Worm (Caenorhabditis elegans) whole organism, L1 larva: ENCODE results near the gene mrpl-12.

Source experiments
- C16A3.4 ChIP-seq: fragments of 150-350 bp; optimal IDR thresholded peaks from 2 replicates; lab custom pipeline; 2014; ENCODE audit warnings: missing biosample characterization, missing genetic modification characterization
- F16B12.6 ChIP-seq: fragments of 150-350 bp; optimal IDR thresholded peaks from 2 replicates; lab custom pipeline; 2014; ENCODE audit warnings: missing biosample characterization, missing genetic modification characterization
- aly-2 ChIP-seq: fragments of 150-350 bp; optimal IDR thresholded peaks from 2 replicates; lab custom pipeline; 2014; ENCODE audit warnings: missing biosample characterization, missing genetic modification characterization
- ceh-82 ChIP-seq, 3 experiments: fragments of 150-350 bp in 1 of 3; sonication (generic microtip) in 2 of 3; optimal IDR thresholded peaks; 2 replicates each; lab custom pipeline; 2014 to 2017; ENCODE audit warnings: missing biosample characterization in 3 of 3, missing genetic modification characterization in 3 of 3
- ceh-88 ChIP-seq: fragments of 200-800 bp; sonication (Bioruptor generic); IDR thresholded peaks from 2 replicates; pipeline ENCODE4 v1.3.6; 2022; ENCODE audit warnings: missing genetic modification characterization, missing compliant biosample characterization
- ceh-90 ChIP-seq: sonication (generic microtip); optimal IDR thresholded peaks from 2 replicates; lab custom pipeline; 2016; ENCODE audit warnings: missing genetic modification characterization, missing compliant biosample characterization
- dpl-1 ChIP-seq, 3 experiments: fragments of 150-350 bp in 2 of 3; sonication (generic microtip) in 1 of 3; optimal IDR thresholded peaks; 2 replicates each; lab custom pipeline; 2014 to 2017; ENCODE audit warnings: missing biosample characterization in 3 of 3, missing genetic modification characterization in 3 of 3, missing genetic modification reagents in 3 of 3
- efl-1 ChIP-seq, 4 experiments: fragments of 150-350 bp; optimal IDR thresholded peaks in 3 of 4; peaks in 1 of 4; 1 replicate in 1 of 4; 2 replicates in 3 of 4; lab custom pipeline; 2014; ENCODE audit warnings: missing biosample characterization in 2 of 4, missing genetic modification characterization in 2 of 4, missing genetic modification reagents in 2 of 4
- efl-3 ChIP-seq: fragments of 200-800 bp; sonication (Bioruptor generic); optimal IDR thresholded peaks from 2 replicates; lab custom pipeline; 2018; ENCODE audit warnings: mild to moderate bottlenecking, missing genetic modification characterization, missing compliant biosample characterization
- egl-13 ChIP-seq: sonication (generic microtip); optimal IDR thresholded peaks from 2 replicates; lab custom pipeline; 2016; ENCODE audit warnings: missing genotype, missing genetic modification reagents, missing genetic modification characterization, missing compliant biosample characterization
- egl-27 ChIP-seq, 2 experiments: fragments of 150-350 bp in 1 of 2; sonication (generic microtip); optimal IDR thresholded peaks; 3 replicates each; lab custom pipeline; 2017 to 2018; ENCODE audit warnings: missing biosample characterization in 2 of 2, missing genetic modification characterization in 2 of 2, missing genetic modification reagents in 2 of 2
- elt-2 ChIP-seq: sonication (generic microtip); optimal IDR thresholded peaks from 2 replicates; lab custom pipeline; 2016; ENCODE audit warnings: missing genetic modification characterization, mild to moderate bottlenecking, inconsistent platforms, missing compliant biosample characterization, missing genetic modification reagents
- elt-3 ChIP-seq, 6 experiments: fragments of 150-350 bp in 1 of 6; sonication (generic microtip); optimal IDR thresholded peaks; 2 replicates each; lab custom pipeline; 2017 to 2018; ENCODE audit warnings: missing biosample characterization in 6 of 6, missing genetic modification characterization in 6 of 6, inconsistent platforms in 1 of 6
- ets-5 ChIP-seq: fragments of 200-800 bp; sonication (Bioruptor generic); IDR thresholded peaks from 2 replicates; pipeline ENCODE4 v1.3.6; 2022; ENCODE audit warnings: missing genetic modification characterization, missing compliant biosample characterization
- fkh-10 ChIP-seq: sonication (generic microtip); optimal IDR thresholded peaks from 2 replicates; lab custom pipeline; 2017; ENCODE audit warnings: missing biosample characterization, missing genetic modification reagents, missing genetic modification characterization
- fkh-4 ChIP-seq: sonication (generic microtip); optimal IDR thresholded peaks from 2 replicates; lab custom pipeline; 2016; ENCODE audit warnings: missing compliant biosample characterization, missing genetic modification characterization, borderline replicate concordance
- fkh-8 ChIP-seq: sonication (generic microtip); optimal IDR thresholded peaks from 2 replicates; lab custom pipeline; 2016; ENCODE audit warnings: mild to moderate bottlenecking, missing genetic modification characterization, missing compliant biosample characterization
- hlh-17 ChIP-seq: fragments of 200-800 bp; sonication (Bioruptor generic); optimal IDR thresholded peaks from 2 replicates; lab custom pipeline; 2018; ENCODE audit warnings: missing genetic modification characterization, mild to moderate bottlenecking, missing compliant biosample characterization, moderate library complexity, borderline replicate concordance
- isw-1 ChIP-seq: fragments of 200-800 bp; sonication (Bioruptor generic); IDR thresholded peaks from 2 replicates; pipeline ENCODE4 v1.3.6; 2022; ENCODE audit warnings: missing genetic modification characterization, missing compliant biosample characterization
- jun-1 ChIP-seq: fragments of 150-350 bp; optimal IDR thresholded peaks from 2 replicates; lab custom pipeline; 2014; ENCODE audit warnings: missing biosample characterization, missing genetic modification reagents, missing genetic modification characterization
- lin-13 ChIP-seq: fragments of 150-350 bp; optimal IDR thresholded peaks from 2 replicates; lab custom pipeline; 2014; ENCODE audit warnings: missing biosample characterization, missing genetic modification reagents, missing genetic modification characterization
- lin-14 ChIP-seq: fragments of 200-800 bp; sonication (Bioruptor generic); optimal IDR thresholded peaks from 2 replicates; lab custom pipeline; 2018; ENCODE audit warnings: mild to moderate bottlenecking, missing genetic modification characterization, moderate library complexity, missing compliant biosample characterization
- lin-35 ChIP-seq, 2 experiments: fragments of 150-350 bp; optimal IDR thresholded peaks; 2 replicates each; lab custom pipeline; 2014; ENCODE audit warnings: missing biosample characterization in 2 of 2, missing genetic modification characterization in 2 of 2, missing genetic modification reagents in 2 of 2
- lsy-2 ChIP-seq, 2 experiments: fragments of 150-350 bp; optimal IDR thresholded peaks; 2 replicates each; lab custom pipeline; 2014; ENCODE audit warnings: missing biosample characterization in 2 of 2, missing genetic modification characterization in 2 of 2
- mab-9 ChIP-seq: fragments of 200-800 bp; sonication (Bioruptor generic); IDR thresholded peaks from 2 replicates; pipeline ENCODE4 v1.3.6; 2022; ENCODE audit warnings: missing genetic modification reagents, missing genetic modification characterization, missing compliant biosample characterization
- mdl-1 ChIP-seq, 2 experiments: fragments of 150-350 bp; optimal IDR thresholded peaks; 2 replicates each; lab custom pipeline; 2014 to 2017; ENCODE audit warnings: missing biosample characterization in 2 of 2, missing genetic modification characterization in 2 of 2, inconsistent platforms in 1 of 2
- mef-2 ChIP-seq: fragments of 150-350 bp; optimal IDR thresholded peaks from 2 replicates; lab custom pipeline; 2014; ENCODE audit warnings: missing biosample characterization, missing genetic modification characterization
- mep-1 ChIP-seq: fragments of 150-350 bp; optimal IDR thresholded peaks from 2 replicates; lab custom pipeline; 2014; ENCODE audit warnings: missing biosample characterization, missing genetic modification characterization
- nhr-12 ChIP-seq: sonication (generic microtip); optimal IDR thresholded peaks from 2 replicates; lab custom pipeline; 2017; ENCODE audit warnings: missing biosample characterization, missing genetic modification characterization
- nhr-19 ChIP-seq: fragments of 200-800 bp; sonication (Bioruptor generic); conservative IDR thresholded peaks from 2 replicates; pipeline ENCODE4 v1.3.6; 2022; ENCODE audit warnings: missing genetic modification characterization, missing compliant biosample characterization
- nhr-47 ChIP-seq: sonication (generic microtip); optimal IDR thresholded peaks from 2 replicates; lab custom pipeline; 2016; ENCODE audit warnings: mild to moderate bottlenecking, missing genetic modification characterization, moderate library complexity, missing compliant biosample characterization
- nhr-71 ChIP-seq: sonication (generic microtip); optimal IDR thresholded peaks from 2 replicates; lab custom pipeline; 2016; ENCODE audit warnings: mild to moderate bottlenecking, missing genetic modification characterization, moderate library complexity, missing compliant biosample characterization
- nhr-76 ChIP-seq: sonication (generic microtip); optimal IDR thresholded peaks from 2 replicates; lab custom pipeline; 2017; ENCODE audit warnings: missing biosample characterization, missing genetic modification characterization
- nhr-84 ChIP-seq: sonication (generic microtip); optimal IDR thresholded peaks from 2 replicates; lab custom pipeline; 2017; ENCODE audit warnings: missing biosample characterization, missing genetic modification characterization
- nhr-85 ChIP-seq: sonication (generic microtip); peaks from one replicate; lab custom pipeline; 2016; ENCODE audit warnings: missing genetic modification characterization, inconsistent platforms, missing compliant biosample characterization
- nhr-90 ChIP-seq: sonication (generic microtip); optimal IDR thresholded peaks from 2 replicates; lab custom pipeline; 2016; ENCODE audit warnings: mild to moderate bottlenecking, missing genetic modification characterization, missing compliant biosample characterization; ENCODE audit not compliant: poor library complexity
- pag-3 ChIP-seq: sonication (generic microtip); optimal IDR thresholded peaks from 2 replicates; lab custom pipeline; 2017; ENCODE audit warnings: missing genetic modification characterization, mild to moderate bottlenecking, missing compliant biosample characterization, antibody characterized with exemption, borderline replicate concordance; ENCODE audit not compliant: insufficient read depth
- pax-3 ChIP-seq: fragments of 200-800 bp; sonication (Bioruptor generic); optimal IDR thresholded peaks from 2 replicates; lab custom pipeline; 2018; ENCODE audit warnings: mild to moderate bottlenecking, missing genetic modification characterization, moderate library complexity, missing compliant biosample characterization
- rnt-1 ChIP-seq: sonication (generic microtip); optimal IDR thresholded peaks from 2 replicates; lab custom pipeline; 2016; ENCODE audit warnings: mild to moderate bottlenecking, missing genetic modification characterization, moderate library complexity, missing compliant biosample characterization
- skn-1 ChIP-seq: fragments of 150-350 bp; optimal IDR thresholded peaks from 2 replicates; lab custom pipeline; 2014; ENCODE audit warnings: missing biosample characterization, missing genetic modification characterization
- snpc-4 ChIP-seq: fragments of 150-350 bp; optimal IDR thresholded peaks from 2 replicates; lab custom pipeline; 2014; ENCODE audit warnings: missing biosample characterization, missing genetic modification characterization
- snu-23 ChIP-seq: sonication (generic microtip); optimal IDR thresholded peaks from 2 replicates; lab custom pipeline; 2016; ENCODE audit warnings: missing genetic modification characterization, missing compliant biosample characterization
- sox-4 ChIP-seq: sonication (generic microtip); optimal IDR thresholded peaks from 2 replicates; lab custom pipeline; 2016; ENCODE audit warnings: missing genetic modification characterization, missing compliant biosample characterization
- sptf-1 ChIP-seq: fragments of 150-350 bp; optimal IDR thresholded peaks from 2 replicates; lab custom pipeline; 2014; ENCODE audit warnings: missing biosample characterization, missing genetic modification characterization
- sup-37 ChIP-seq: fragments of 200-800 bp; sonication (Bioruptor generic); optimal IDR thresholded peaks from 2 replicates; lab custom pipeline; 2018; ENCODE audit warnings: mild to moderate bottlenecking, missing genetic modification characterization, missing compliant biosample characterization
- swsn-7 ChIP-seq: sonication (generic microtip); optimal IDR thresholded peaks from 2 replicates; lab custom pipeline; 2016; ENCODE audit warnings: missing genetic modification characterization, missing compliant biosample characterization
- tbx-2 ChIP-seq: sonication (generic microtip); optimal IDR thresholded peaks from 2 replicates; lab custom pipeline; 2016; ENCODE audit warnings: missing genetic modification characterization, missing compliant biosample characterization
- tlp-1 ChIP-seq: fragments of 150-350 bp; optimal IDR thresholded peaks from 2 replicates; lab custom pipeline; 2014; ENCODE audit warnings: missing biosample characterization, missing genetic modification characterization
- unc-130 ChIP-seq: fragments of 150-350 bp; optimal IDR thresholded peaks from 2 replicates; lab custom pipeline; 2017; ENCODE audit warnings: missing biosample characterization, missing genetic modification characterization, inconsistent platforms
- vab-15 ChIP-seq: sonication (generic microtip); optimal IDR thresholded peaks from 2 replicates; lab custom pipeline; 2017; ENCODE audit warnings: missing genotype, mild to moderate bottlenecking, missing genetic modification characterization, missing compliant biosample characterization
- xbp-1 ChIP-seq: sonication (generic microtip); optimal IDR thresholded peaks from 2 replicates; lab custom pipeline; 2016; ENCODE audit warnings: missing genetic modification characterization, missing compliant biosample characterization
- ztf-4 ChIP-seq: fragments of 150-350 bp; optimal IDR thresholded peaks from 2 replicates; lab custom pipeline; 2014; ENCODE audit warnings: missing biosample characterization, missing genetic modification characterization

The mrpl-12 gene

ce11 chrIII:10739902-10740301 is 32.3 kb downstream of the mrpl-12 start:
- TF ChIP-seq C16A3.4, result no peak
- peak; percentile 66 for TF ChIP-seq lin-14 (GFP tag; lab: Kevin White, UChicago)
- TF ChIP-seq swsn-7 (tag; lab: Kevin White, UChicago), result peak; percentile 53
- peak in 2 of 3 experiments; percentile 35 to 66 for TF ChIP-seq dpl-1 (GFP tag; optimal IDR thresholded peaks at IDR 0.05; lab: Kevin White, UChicago)
- peak; percentile 17 for TF ChIP-seq nhr-90 (tag; lab: Kevin White, UChicago)
- TF ChIP-seq nhr-12 (tag; lab: Kevin White, UChicago), result no peak
- peak; percentile 57 for TF ChIP-seq tbx-2 (tag; lab: Kevin White, UChicago)
- peak; percentile 33 for TF ChIP-seq egl-13 (tag; lab: Kevin White, UChicago)
- no peak for TF ChIP-seq lin-13 (GFP tag; lab: Kevin White, UChicago)
- no peak for TF ChIP-seq efl-3
- no peak for TF ChIP-seq nhr-19 (GFP tag; lab: Robert Waterston, UW)
- peak; percentile 71 for TF ChIP-seq snu-23 (GFP tag; lab: Kevin White, UChicago)
- TF ChIP-seq isw-1 (GFP tag; lab: Robert Waterston, UW), result no peak; the same call in 1 of the 2 replicates
- no peak for TF ChIP-seq hlh-17 (GFP tag; lab: Kevin White, UChicago)
- TF ChIP-seq ceh-82 (tag; optimal IDR thresholded peaks at IDR 0.05; lab: Kevin White, UChicago), result peak in 2 of 3 experiments; percentile 21 to 60
- no peak for TF ChIP-seq vab-15 (tag; lab: Kevin White, UChicago)
- no peak for TF ChIP-seq aly-2 (tag; lab: Kevin White, UChicago)
- TF ChIP-seq nhr-84, result no peak
- TF ChIP-seq skn-1 (tag; lab: Kevin White, UChicago), result peak; percentile 8
- peak; percentile 65 for TF ChIP-seq nhr-71 (tag; lab: Kevin White, UChicago)
- no peak for TF ChIP-seq snpc-4 (tag; lab: Kevin White, UChicago)
- TF ChIP-seq mep-1, result peak; percentile 53
- TF ChIP-seq egl-27 (tag; optimal IDR thresholded peaks at IDR 0.05; lab: Kevin White, UChicago), result no peak
- TF ChIP-seq mab-9 (GFP tag; lab: Robert Waterston, UW), result no peak
- TF ChIP-seq mdl-1 (tag; optimal IDR thresholded peaks at IDR 0.05; lab: Kevin White, UChicago), result peak in 1 of 2 experiments; percentile 24
- no peak for TF ChIP-seq pag-3 (tag; lab: Kevin White, UChicago)
- TF ChIP-seq lin-35 (GFP tag; optimal IDR thresholded peaks at IDR 0.05; lab: Kevin White, UChicago), result peak; percentile 64 to 68
- no peak for TF ChIP-seq ets-5
- TF ChIP-seq sox-4 (tag; lab: Kevin White, UChicago), result no peak
- TF ChIP-seq ceh-90 (tag; lab: Kevin White, UChicago), result no peak
- no peak for TF ChIP-seq ceh-88 (GFP tag; lab: Robert Waterston, UW)
- TF ChIP-seq sup-37 (GFP tag; lab: Kevin White, UChicago), result no peak
- TF ChIP-seq pax-3, result peak; percentile 5
- TF ChIP-seq nhr-76, result no peak
- no peak for TF ChIP-seq ztf-4
- TF ChIP-seq fkh-10 (GFP tag; lab: Kevin White, UChicago), result no peak
- TF ChIP-seq mef-2 (tag; lab: Kevin White, UChicago), result no peak
- no peak for TF ChIP-seq tlp-1 (tag; lab: Kevin White, UChicago)
- TF ChIP-seq rnt-1 (tag; lab: Kevin White, UChicago), result peak; percentile 55
- peak; percentile 67 to 72 for TF ChIP-seq efl-1 (optimal IDR thresholded peaks at IDR 0.05; lab: Kevin White, UChicago)
- TF ChIP-seq efl-1 (GFP tag; optimal IDR thresholded peaks at IDR 0.05 in 1 of 2; lab: Kevin White, UChicago), result peak in 1 of 2 experiments; percentile 58
- TF ChIP-seq fkh-8 (tag; lab: Kevin White, UChicago), result peak; percentile 71
- TF ChIP-seq xbp-1 (tag; lab: Kevin White, UChicago), result peak; percentile 70
- no peak for TF ChIP-seq unc-130
- TF ChIP-seq nhr-47 (tag; lab: Kevin White, UChicago), result peak; percentile 71
- peak; percentile 88 for TF ChIP-seq F16B12.6
- no peak for TF ChIP-seq fkh-4
- no peak for TF ChIP-seq elt-2 (tag; lab: Kevin White, UChicago)
- no peak for TF ChIP-seq elt-3 (tag; optimal IDR thresholded peaks at IDR 0.05; lab: Kevin White, UChicago)
- TF ChIP-seq lsy-2 (tag; optimal IDR thresholded peaks at IDR 0.05; lab: Kevin White, UChicago), result peak; percentile 21 to 70
- TF ChIP-seq sptf-1, result no peak
- TF ChIP-seq nhr-85 (tag; lab: Kevin White, UChicago), result peak; percentile 70
- TF ChIP-seq jun-1 (tag; lab: Kevin White, UChicago), result peak; percentile 4
